Fruit fly (Drosophila melanogaster) whole organism, prepupa: ENCODE measurements around the gene CG13084.

ENCODE experiments used
- CG11294 ChIP-seq: fragments of 200-800 bp; sonication (Bioruptor generic); IDR thresholded peaks from 2 replicates; pipeline ENCODE4 v1.3.6; 2022; ENCODE audit warnings: missing biosample characterization, missing genetic modification characterization
- CG11762 ChIP-seq: fragments of 200-800 bp; sonication (Bioruptor generic); optimal IDR thresholded peaks from 3 replicates; lab custom pipeline; 2016; ENCODE audit warnings: missing biosample characterization, missing genetic modification characterization; ENCODE audit not compliant: insufficient read depth
- CG16779 ChIP-seq: fragments of 200-800 bp; sonication (Bioruptor generic); optimal IDR thresholded peaks from 3 replicates; lab custom pipeline; 2017; ENCODE audit warnings: missing biosample characterization, mild to moderate bottlenecking, missing genetic modification characterization
- CG3032 ChIP-seq: fragments of 200-800 bp; optimal IDR thresholded peaks from 2 replicates; lab custom pipeline; 2019; ENCODE audit warnings: missing biosample characterization, mild to moderate bottlenecking, missing genetic modification characterization, moderate library complexity
- CG6808 ChIP-seq: fragments of 200-800 bp; sonication (Bioruptor generic); optimal IDR thresholded peaks from 3 replicates; lab custom pipeline; 2017; ENCODE audit warnings: missing biosample characterization, missing genetic modification characterization, mild to moderate bottlenecking, moderate library complexity, missing genetic modification reagents
- CG6854 ChIP-seq: fragments of 200-800 bp; sonication (Bioruptor generic); optimal IDR thresholded peaks from 2 replicates; lab custom pipeline; 2017; ENCODE audit warnings: missing biosample characterization, mild to moderate bottlenecking, missing genetic modification characterization
- CG7368 ChIP-seq: fragments of 200-800 bp; sonication (Bioruptor generic); optimal IDR thresholded peaks from 3 replicates; lab custom pipeline; 2016; ENCODE audit warnings: missing biosample characterization, missing genetic modification characterization
- CG8319 ChIP-seq: fragments of 200-800 bp; sonication (Bioruptor generic); optimal IDR thresholded peaks from 3 replicates; lab custom pipeline; 2016; ENCODE audit warnings: missing biosample characterization, missing genetic modification characterization
- CG8632 ChIP-seq: fragments of 200-800 bp; sonication (Bioruptor generic); optimal IDR thresholded peaks from 3 replicates; lab custom pipeline; 2016; ENCODE audit warnings: missing biosample characterization, missing genetic modification characterization
- Eip78C ChIP-seq: fragments of 200-800 bp; sonication (Bioruptor generic); peaks from one replicate; lab custom pipeline; 2016; ENCODE audit warnings: missing biosample characterization, missing genetic modification characterization
- Hr39 ChIP-seq: fragments of 200-800 bp; sonication (Bioruptor generic); optimal IDR thresholded peaks from 2 replicates; lab custom pipeline; 2016; ENCODE audit warnings: missing biosample characterization, missing genetic modification characterization
- OdsH ChIP-seq: fragments of 200-800 bp; sonication (Bioruptor generic); optimal IDR thresholded peaks from 3 replicates; lab custom pipeline; 2016; ENCODE audit warnings: missing biosample characterization, missing genetic modification characterization
- achi ChIP-seq: fragments of 200-800 bp; sonication (Bioruptor generic); optimal IDR thresholded peaks from 3 replicates; lab custom pipeline; 2016; ENCODE audit warnings: missing biosample characterization, missing genetic modification characterization
- dac ChIP-seq: fragments of 200-800 bp; sonication (Bioruptor generic); optimal IDR thresholded peaks from 2 replicates; lab custom pipeline; 2017; ENCODE audit warnings: missing biosample characterization, mild to moderate bottlenecking, missing genetic modification characterization

- TF ChIP-seq CG8632, result no peak
- TF ChIP-seq OdsH (GFP tag; lab: Kevin White, UChicago), result no peak
- no peak for TF ChIP-seq CG7368
- TF ChIP-seq CG3032 (tag; lab: Kevin White, UChicago), result no peak
- TF ChIP-seq Hr39 (GFP tag; lab: Kevin White, UChicago), result no peak
- no peak for TF ChIP-seq CG6808 (GFP tag; lab: Kevin White, UChicago)
- no peak for TF ChIP-seq CG16779
- no peak for TF ChIP-seq CG8319 (GFP tag; lab: Kevin White, UChicago)
- TF ChIP-seq dac (GFP tag; lab: Kevin White, UChicago), result no peak
- no peak for TF ChIP-seq CG11294 (GFP tag; lab: Robert Waterston, UW)
- TF ChIP-seq Eip78C, result no peak
- TF ChIP-seq CG6854, result no peak
- TF ChIP-seq achi, result no peak
- TF ChIP-seq CG11762 (GFP tag; lab: Kevin White, UChicago), result no peak
These were observed 21.6 kb downstream of the CG13084 start for dm6 chr2L:19506323-19506722.
